Worm (Caenorhabditis elegans) whole organism, young adult: Measurements from ENCODE around the gene best-18.

Experiments
- T07F8.4 ChIP-seq: sonication (generic microtip); optimal IDR thresholded peaks from 2 replicates; lab custom pipeline; 2016; ENCODE audit warnings: mild to moderate bottlenecking, missing genetic modification characterization, moderate library complexity, missing compliant biosample characterization
- lir-1 ChIP-seq: fragments of 200-800 bp; sonication (Bioruptor generic); conservative IDR thresholded peaks from 2 replicates; pipeline ENCODE4 v1.3.6; 2022; ENCODE audit warnings: missing genetic modification reagents, missing genetic modification characterization, missing compliant biosample characterization
- madf-8 ChIP-seq: fragments of 200-800 bp; sonication (Bioruptor generic); conservative IDR thresholded peaks from 2 replicates; pipeline ENCODE4 v1.3.6; 2022; ENCODE audit warnings: missing genetic modification reagents, missing genetic modification characterization, missing compliant biosample characterization
- ztf-26 ChIP-seq: sonication (generic microtip); optimal IDR thresholded peaks from 2 replicates; lab custom pipeline; 2017; ENCODE audit warnings: missing genetic modification characterization, missing compliant biosample characterization

DNA sequence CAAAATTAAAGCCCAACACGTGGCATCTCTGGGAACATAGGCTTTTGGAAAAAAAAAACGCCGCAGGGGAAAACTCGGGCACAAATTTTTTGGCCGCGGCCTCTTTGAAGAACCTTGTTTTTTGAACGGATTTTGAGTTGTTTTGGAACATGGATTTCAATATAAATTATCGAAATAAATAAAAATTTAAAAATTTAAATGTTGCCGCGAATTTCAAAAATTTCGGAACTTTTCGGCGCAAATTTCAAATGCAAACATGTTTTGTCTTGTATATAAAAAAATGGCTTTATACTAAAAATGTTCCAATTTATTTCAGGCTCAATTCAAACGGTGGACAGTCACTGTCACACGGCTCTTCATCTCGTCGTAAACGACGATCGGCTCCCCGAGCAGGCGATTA, 31.8 kb downstream of the best-18 start:
- TF ChIP-seq madf-8 (no peak), T07F8.4 (no peak), lir-1 (GFP tag; lab: Robert Waterston, UW) (no peak), ztf-26 (no peak)
